Worm (Caenorhabditis elegans) whole organism, late embryonic: ENCODE data around the gene str-180.

Experiments
- eyg-1 ChIP-seq: sonication (generic microtip); optimal IDR thresholded peaks from 2 replicates; lab custom pipeline; 2016; ENCODE audit warnings: missing genotype, missing genetic modification characterization, missing compliant biosample characterization
- fkh-10 ChIP-seq: fragments of 150-350 bp; optimal IDR thresholded peaks from 2 replicates; lab custom pipeline; 2014; ENCODE audit warnings: missing biosample characterization, missing genetic modification reagents, missing genetic modification characterization
- hlh-13 ChIP-seq: fragments of 200-800 bp; sonication (Bioruptor generic); optimal IDR thresholded peaks from 2 replicates; lab custom pipeline; 2018; ENCODE audit warnings: mild to moderate bottlenecking, missing genetic modification characterization, missing compliant biosample characterization
- pqm-1 ChIP-seq: sonication (generic microtip); optimal IDR thresholded peaks from 2 replicates; lab custom pipeline; 2016; ENCODE audit warnings: missing genetic modification characterization, missing compliant biosample characterization

ce11 chrV:6661658-6662057 is 7.0 kb downstream of the str-180 start:
- TF ChIP-seq pqm-1 (tag; lab: Kevin White, UChicago) = no peak
- TF ChIP-seq fkh-10 (GFP tag; lab: Kevin White, UChicago) = no peak
- no peak for TF ChIP-seq eyg-1
- no peak for TF ChIP-seq hlh-13 (GFP tag; lab: Kevin White, UChicago)
